Worm (Caenorhabditis elegans) whole organism, early embryonic: ENCODE measurements around the gene thoc-1.

ENCODE experiments used
- B0310.2 ChIP-seq: sonication (generic microtip); optimal IDR thresholded peaks from 2 replicates; lab custom pipeline; 2016; ENCODE audit warnings: mild to moderate bottlenecking, missing genetic modification characterization, missing compliant biosample characterization
- F13C5.2 ChIP-seq: sonication (generic microtip); optimal IDR thresholded peaks from 2 replicates; lab custom pipeline; 2017; ENCODE audit warnings: mild to moderate bottlenecking, missing genetic modification characterization, inconsistent platforms, missing compliant biosample characterization
- aly-1 ChIP-seq: sonication (generic microtip); optimal IDR thresholded peaks from 2 replicates; lab custom pipeline; 2016; ENCODE audit warnings: missing genetic modification characterization, missing compliant biosample characterization
- ama-1 ChIP-seq: fragments of 150-350 bp; optimal IDR thresholded peaks from 2 replicates; lab custom pipeline; 2014
- ceh-13 ChIP-seq: fragments of 200-800 bp; sonication (Bioruptor generic); optimal IDR thresholded peaks from 2 replicates; lab custom pipeline; 2018; ENCODE audit warnings: mild to moderate bottlenecking, missing genetic modification characterization, missing compliant biosample characterization
- ceh-36 ChIP-seq: sonication (generic microtip); optimal IDR thresholded peaks from 2 replicates; lab custom pipeline; 2016; ENCODE audit warnings: missing genetic modification characterization, inconsistent platforms, missing compliant biosample characterization
- ets-7 ChIP-seq: sonication (generic microtip); optimal IDR thresholded peaks from 2 replicates; lab custom pipeline; 2016; ENCODE audit warnings: missing genotype, missing genetic modification characterization, missing compliant biosample characterization
- flt-1 ChIP-seq: fragments of 200-800 bp; sonication (Bioruptor generic); IDR thresholded peaks from 2 replicates; pipeline ENCODE4 v1.3.6; 2022; ENCODE audit warnings: missing genetic modification characterization, missing compliant biosample characterization
- hmbx-1 ChIP-seq: sonication (generic microtip); optimal IDR thresholded peaks from 2 replicates; lab custom pipeline; 2016; ENCODE audit warnings: mild to moderate bottlenecking, missing genetic modification characterization, missing compliant biosample characterization
- hmg-4 ChIP-seq: fragments of 200-800 bp; sonication (Bioruptor generic); optimal IDR thresholded peaks from 2 replicates; lab custom pipeline; 2018; ENCODE audit warnings: mild to moderate bottlenecking, missing genetic modification characterization, missing compliant biosample characterization
- hnd-1 ChIP-seq: sonication (generic microtip); optimal IDR thresholded peaks from 2 replicates; lab custom pipeline; 2016; ENCODE audit warnings: missing genetic modification characterization, missing compliant biosample characterization
- scrt-1 ChIP-seq: fragments of 200-800 bp; sonication (Bioruptor generic); IDR thresholded peaks from 2 replicates; pipeline ENCODE4 v1.3.6; 2022; ENCODE audit warnings: missing genetic modification characterization, missing compliant biosample characterization
- tbx-11 ChIP-seq: fragments of 200-800 bp; sonication (Bioruptor generic); IDR thresholded peaks from 2 replicates; pipeline ENCODE4 v1.3.6; 2022; ENCODE audit warnings: missing genetic modification characterization, missing compliant biosample characterization
- tra-4 ChIP-seq: sonication (generic microtip); optimal IDR thresholded peaks from 2 replicates; lab custom pipeline; 2017; ENCODE audit warnings: missing genetic modification characterization, missing compliant biosample characterization

DNA sequence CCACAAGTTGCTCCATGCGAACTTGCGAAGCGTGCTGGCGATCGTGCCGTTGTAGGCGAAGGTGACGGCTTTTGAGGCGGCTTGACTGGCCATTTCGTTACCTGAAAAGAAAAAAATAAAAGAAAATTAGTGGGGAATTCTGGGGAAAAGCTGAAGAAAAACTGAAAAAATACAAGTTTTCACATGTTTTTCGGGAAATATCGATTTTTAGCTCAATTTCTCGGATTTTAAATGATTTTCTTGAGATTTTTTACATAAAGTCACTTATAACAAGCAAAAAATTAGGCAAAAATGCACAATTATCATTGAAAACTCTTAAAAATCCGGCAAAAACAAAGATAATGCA is 909 bp upstream of the thoc-1 start, which contains the start of gene T02H6.11:
- TF ChIP-seq tbx-11 (no peak), ama-1 (lab: Kevin White, UChicago) (no peak), ets-7 (no peak), ceh-13 (GFP tag; lab: Kevin White, UChicago) (no peak), ceh-36 (no peak), F13C5.2 (no peak), hnd-1 (no peak), hmbx-1 (tag; lab: Kevin White, UChicago) (no peak), tra-4 (no peak), scrt-1 (GFP tag; lab: Robert Waterston, UW) (no peak), aly-1 (tag; lab: Kevin White, UChicago) (no peak), flt-1 (GFP tag; lab: Robert Waterston, UW) (no peak), hmg-4 (GFP tag; lab: Kevin White, UChicago) (no peak), B0310.2 (tag; lab: Kevin White, UChicago) (no peak)
